Fruit fly (Drosophila melanogaster): ENCODE measurements around the gene Nepl20.

The Nepl20 gene

DNA sequence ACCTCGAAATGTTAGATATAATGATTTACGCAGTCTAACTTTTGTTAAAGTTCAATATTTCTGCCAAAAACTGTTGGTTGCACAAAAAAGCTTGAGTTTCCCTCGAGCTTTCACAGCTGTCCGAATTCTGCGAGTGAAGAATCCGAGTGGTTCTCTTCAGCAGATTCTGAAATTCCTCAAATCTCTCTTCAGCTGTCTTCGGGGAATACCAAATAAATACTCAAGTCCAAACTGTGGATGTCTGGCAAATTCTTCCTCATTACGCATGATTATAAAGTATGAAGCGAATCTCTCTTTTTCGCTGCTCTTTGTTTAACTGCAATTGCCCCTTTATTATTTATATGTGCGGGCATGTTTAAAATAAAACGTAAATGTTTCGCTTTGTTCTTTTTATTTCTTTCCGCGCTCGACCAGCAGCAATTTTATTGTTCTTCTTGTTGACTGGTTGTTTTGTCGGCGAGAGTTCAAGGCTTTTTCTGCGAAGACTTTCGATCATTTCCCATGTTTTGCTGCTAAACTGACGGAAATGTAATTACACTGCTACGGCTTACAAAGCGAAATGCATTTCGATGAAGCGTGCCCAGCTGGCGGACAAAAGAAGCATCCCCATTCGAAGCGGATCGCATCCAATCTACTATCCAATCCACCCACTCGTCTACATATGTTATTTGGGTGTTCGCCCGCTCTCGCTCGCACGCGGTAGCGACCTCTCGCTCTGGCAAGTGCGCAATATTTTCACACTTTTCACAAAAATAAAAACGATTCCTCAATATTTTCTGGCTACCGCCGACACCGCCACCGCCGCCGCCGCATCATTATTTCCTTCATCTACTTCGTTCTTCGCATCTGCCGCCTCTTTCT is 33.5 kb downstream of the Nepl20 start:
- TF ChIP-seq CG17801 (GFP tag; optimal IDR thresholded peaks at IDR 0.05; ENCODE audit: partially characterized antibody), result no peak

DNA sequence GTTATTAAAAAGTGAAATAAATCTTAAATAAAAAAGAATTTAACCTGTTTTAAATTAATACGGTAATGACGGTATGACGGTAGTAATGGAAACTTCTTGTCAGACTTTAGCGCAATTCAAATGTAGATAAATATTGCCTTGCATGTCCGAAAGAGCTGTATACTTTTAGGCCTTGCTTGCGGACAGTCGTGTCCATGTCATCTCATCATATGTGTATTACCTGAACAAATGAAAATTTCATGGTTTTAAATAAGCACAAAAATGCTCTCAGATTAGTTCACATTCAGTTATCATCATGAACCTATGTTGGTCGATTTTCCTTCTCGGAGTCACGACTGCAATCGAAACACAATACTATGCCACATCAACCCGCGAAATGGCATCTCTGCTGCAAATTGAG is 42.2 kb downstream of the Nepl20 start, which contains the start of gene CG11828:
Gene CG11828 (plus strand): TSS at position 301 of the 400 bp plus-strand sequence.
- no peak for TF ChIP-seq CG17801 (GFP tag; optimal IDR thresholded peaks at IDR 0.05; ENCODE audit: partially characterized antibody)

Measured in ovary, adult (tissue).